Worm (Caenorhabditis elegans) whole organism, mixed stage, embryonic: ENCODE measurements around the gene far-3.

ENCODE experiments used
- M03D4.4 ChIP-seq: sonication (generic microtip); optimal IDR thresholded peaks from 2 replicates; lab custom pipeline; 2017; ENCODE audit warnings: mild to moderate bottlenecking, missing genetic modification characterization, missing compliant biosample characterization
- bed-3 ChIP-seq: fragments of 200-800 bp; sonication (Bioruptor generic); optimal IDR thresholded peaks from 3 replicates; lab custom pipeline; 2018; ENCODE audit warnings: mild to moderate bottlenecking, missing genetic modification characterization, moderate library complexity, missing compliant biosample characterization
- blmp-1 ChIP-seq: fragments of 150-350 bp; optimal IDR thresholded peaks from 2 replicates; lab custom pipeline; 2014; ENCODE audit warnings: missing biosample characterization, missing genetic modification characterization
- ceh-43 ChIP-seq: fragments of 200-800 bp; sonication (Bioruptor generic); optimal IDR thresholded peaks from 2 replicates; lab custom pipeline; 2018; ENCODE audit warnings: mild to moderate bottlenecking, missing genetic modification characterization, moderate library complexity, missing compliant biosample characterization
- ceh-83 ChIP-seq: fragments of 200-800 bp; sonication (Bioruptor generic); optimal IDR thresholded peaks from 2 replicates; lab custom pipeline; 2018; ENCODE audit warnings: mild to moderate bottlenecking, missing genetic modification characterization, missing compliant biosample characterization
- ces-1 ChIP-seq: fragments of 150-350 bp; optimal IDR thresholded peaks from 2 replicates; lab custom pipeline; 2014; ENCODE audit warnings: missing biosample characterization, missing genetic modification reagents, missing genetic modification characterization
- cnd-1 ChIP-seq: fragments of 200-800 bp; sonication (Bioruptor generic); optimal IDR thresholded peaks from 2 replicates; lab custom pipeline; 2018; ENCODE audit warnings: mild to moderate bottlenecking, missing genetic modification characterization, missing compliant biosample characterization
- elt-1 ChIP-seq: sonication (generic microtip); optimal IDR thresholded peaks from 2 replicates; lab custom pipeline; 2017; ENCODE audit warnings: missing genetic modification characterization, mild to moderate bottlenecking, missing compliant biosample characterization, antibody characterized with exemption, moderate library complexity, borderline replicate concordance; ENCODE audit not compliant: insufficient read depth
- elt-3 ChIP-seq: fragments of 150-350 bp; optimal IDR thresholded peaks from 2 replicates; lab custom pipeline; 2014; ENCODE audit warnings: missing biosample characterization, missing genetic modification characterization
- flh-1 ChIP-seq: fragments of 200-800 bp; sonication (Bioruptor generic); optimal IDR thresholded peaks from 2 replicates; lab custom pipeline; 2018; ENCODE audit warnings: mild to moderate bottlenecking, missing genetic modification characterization, moderate library complexity, missing compliant biosample characterization
- ham-2 ChIP-seq: fragments of 200-800 bp; sonication (Bioruptor generic); optimal IDR thresholded peaks from 2 replicates; lab custom pipeline; 2018; ENCODE audit warnings: mild to moderate bottlenecking, missing genetic modification characterization, missing compliant biosample characterization
- hlh-1 ChIP-seq: fragments of 150-350 bp; optimal IDR thresholded peaks from 2 replicates; lab custom pipeline; 2014; ENCODE audit warnings: missing biosample characterization, missing genetic modification reagents, missing genetic modification characterization
- lin-13 ChIP-seq: fragments of 150-350 bp; optimal IDR thresholded peaks from 2 replicates; lab custom pipeline; 2014; ENCODE audit warnings: missing biosample characterization, missing genetic modification characterization
- lin-32 ChIP-seq: fragments of 200-800 bp; sonication (Bioruptor generic); optimal IDR thresholded peaks from 2 replicates; lab custom pipeline; 2018; ENCODE audit warnings: mild to moderate bottlenecking, missing genetic modification characterization, missing compliant biosample characterization
- mab-5 ChIP-seq: fragments of 150-350 bp; optimal IDR thresholded peaks from 2 replicates; lab custom pipeline; 2014; ENCODE audit warnings: missing biosample characterization, missing genetic modification characterization
- mep-1 ChIP-seq: fragments of 150-350 bp; optimal IDR thresholded peaks from 2 replicates; lab custom pipeline; 2017; ENCODE audit warnings: missing biosample characterization, missing genetic modification reagents, missing genetic modification characterization, inconsistent platforms
- mls-2 ChIP-seq: sonication (generic microtip); optimal IDR thresholded peaks from 2 replicates; lab custom pipeline; 2016; ENCODE audit warnings: mild to moderate bottlenecking, missing genetic modification characterization, moderate library complexity, missing compliant biosample characterization
- nhr-12 ChIP-seq: fragments of 150-350 bp; optimal IDR thresholded peaks from 2 replicates; lab custom pipeline; 2014; ENCODE audit warnings: missing biosample characterization, missing genetic modification characterization
- nhr-2 ChIP-seq: fragments of 150-350 bp; optimal IDR thresholded peaks from 2 replicates; lab custom pipeline; 2014; ENCODE audit warnings: missing biosample characterization, missing genetic modification characterization
- nhr-237 ChIP-seq: fragments of 150-350 bp; optimal IDR thresholded peaks from 2 replicates; lab custom pipeline; 2014; ENCODE audit warnings: missing biosample characterization, missing genetic modification characterization
- nhr-28 ChIP-seq: fragments of 150-350 bp; optimal IDR thresholded peaks from 2 replicates; lab custom pipeline; 2014; ENCODE audit warnings: missing biosample characterization, missing genetic modification characterization
- nhr-76 ChIP-seq: sonication (generic microtip); optimal IDR thresholded peaks from 2 replicates; lab custom pipeline; 2017; ENCODE audit warnings: missing biosample characterization, missing genetic modification characterization
- pha-4 ChIP-seq: fragments of 150-350 bp; optimal IDR thresholded peaks from 2 replicates; lab custom pipeline; 2018; ENCODE audit warnings: missing biosample characterization, missing genetic modification reagents, missing genetic modification characterization
- sem-2 ChIP-seq: fragments of 200-800 bp; sonication (Bioruptor generic); optimal IDR thresholded peaks from 2 replicates; lab custom pipeline; 2018; ENCODE audit warnings: mild to moderate bottlenecking, missing genetic modification characterization, missing compliant biosample characterization
- unc-39 ChIP-seq: fragments of 150-350 bp; optimal IDR thresholded peaks from 2 replicates; lab custom pipeline; 2014; ENCODE audit warnings: missing biosample characterization, missing genetic modification characterization
- unc-62 ChIP-seq: fragments of 150-350 bp; optimal IDR thresholded peaks from 2 replicates; lab custom pipeline; 2014; ENCODE audit warnings: missing biosample characterization, missing genetic modification reagents, missing genetic modification characterization
- zip-8 ChIP-seq: fragments of 150-350 bp; optimal IDR thresholded peaks from 2 replicates; lab custom pipeline; 2014; ENCODE audit warnings: missing biosample characterization, missing genetic modification characterization

far-3 gene

ce11 chrV:12954261-12954660 is 43.1 kb downstream of the far-3 start:
- no peak for TF ChIP-seq lin-13
- no peak for TF ChIP-seq nhr-2 (tag; lab: Kevin White, UChicago)
- no peak for TF ChIP-seq flh-1 (GFP tag; lab: Kevin White, UChicago)
- no peak for TF ChIP-seq nhr-12
- TF ChIP-seq bed-3 (GFP tag; lab: Kevin White, UChicago), result no peak
- TF ChIP-seq zip-8 (tag; lab: Kevin White, UChicago), result no peak
- TF ChIP-seq elt-1 (tag; lab: Kevin White, UChicago), result no peak
- no peak for TF ChIP-seq unc-62 (GFP tag; lab: Kevin White, UChicago)

ce11 chrV:12953702-12954101 is 43.6 kb downstream of the far-3 start, which contains the start of gene eif-3.K:
Gene eif-3.K (plus strand): TSS chrV:12954002.
- TF ChIP-seq blmp-1 (tag; lab: Kevin White, UChicago) (no peak), ceh-83 (GFP tag; lab: Kevin White, UChicago) (no peak), nhr-76 (tag; lab: Kevin White, UChicago) (no peak), zip-8 (tag; lab: Kevin White, UChicago) (no peak), mls-2 (tag; lab: Kevin White, UChicago) (no peak), unc-39 (tag; lab: Kevin White, UChicago) (no peak), elt-1 (tag; lab: Kevin White, UChicago) (no peak), M03D4.4 (tag; lab: Kevin White, UChicago) (no peak), nhr-237 (tag; lab: Kevin White, UChicago) (no peak), lin-32 (no peak)

- TF ChIP-seq lin-13, result no peak
- no peak for TF ChIP-seq zip-8 (tag; lab: Kevin White, UChicago)
- no peak for TF ChIP-seq ceh-43 (GFP tag; lab: Kevin White, UChicago)
- no peak for TF ChIP-seq flh-1 (GFP tag; lab: Kevin White, UChicago)
- peak; percentile 8 for TF ChIP-seq pha-4
- no peak for TF ChIP-seq sem-2 (GFP tag; lab: Kevin White, UChicago)
- TF ChIP-seq nhr-28 (tag; lab: Kevin White, UChicago), result no peak
- TF ChIP-seq mab-5 (tag; lab: Kevin White, UChicago), result no peak
- no peak for TF ChIP-seq mls-2 (tag; lab: Kevin White, UChicago)
- TF ChIP-seq, all 35 proteins: peak for 1
Observed at ce11 chrV:12952287-12952686, 45.0 kb downstream of the far-3 start, which contains the start of gene pqn-68. Gene pqn-68 (plus strand): TSS chrV:12952636.

- TF ChIP-seq mls-2 (tag; lab: Kevin White, UChicago) (no peak), mep-1 (tag; lab: Kevin White, UChicago) (peak; percentile 17), bed-3 (GFP tag; lab: Kevin White, UChicago) (no peak), hlh-1 (tag; lab: Kevin White, UChicago) (peak; percentile 50), elt-3 (no peak), nhr-76 (tag; lab: Kevin White, UChicago) (no peak), ces-1 (GFP tag; lab: Kevin White, UChicago) (peak; percentile 90), pha-4 (peak; percentile 11), unc-62 (GFP tag; lab: Kevin White, UChicago) (no peak), nhr-237 (tag; lab: Kevin White, UChicago) (peak; percentile 12), flh-1 (GFP tag; lab: Kevin White, UChicago) (no peak), lin-13 (peak; percentile 14), sem-2 (GFP tag; lab: Kevin White, UChicago) (no peak), elt-1 (tag; lab: Kevin White, UChicago) (no peak), nhr-12 (no peak), ceh-83 (GFP tag; lab: Kevin White, UChicago) (no peak)
Observed at ce11 chrV:12950812-12951528, 46.4 kb downstream of the far-3 start, which contains the start of the genes T16G1.9 and T16G1.18. Gene T16G1.9 (minus strand): TSS chrV:12950862. Gene T16G1.18 (plus strand): TSS chrV:12951304.

ce11 chrV:12949607-12950006 is 47.7 kb downstream of the far-3 start, which contains the start of gene T16G1.13:
Gene T16G1.13 (plus strand): TSS chrV:12949907.
- TF ChIP-seq ham-2, result no peak
- TF ChIP-seq nhr-28 (tag; lab: Kevin White, UChicago), result no peak
- TF ChIP-seq ces-1 (GFP tag; lab: Kevin White, UChicago), result no peak
- TF ChIP-seq mep-1 (tag; lab: Kevin White, UChicago), result no peak
- TF ChIP-seq elt-3, result no peak
- no peak for TF ChIP-seq cnd-1 (tag; lab: Kevin White, UChicago)
- TF ChIP-seq sem-2 (GFP tag; lab: Kevin White, UChicago), result no peak
